ENCODE assay signal across 3 fruit fly cellular contexts in genomic region chr3R:19730953-19731482, dm6.
TF ChIP-seq lines count a peak whose summit lies in the region.

No protein-coding gene starts in this region.

- TF ChIP-seq CTCF in whole organism, embryonic (GFP tag; optimal IDR thresholded peaks at IDR 0.05; lab: Kevin White, UChicago): no peak

TF ChIP-seq in whole organism, embryonic, 481 proteins besides CTCF, POLR2A, EP300 and RAD21:
- TF ChIP-seq pho (GFP tag; optimal IDR thresholded peaks at IDR 0.05; lab: Kevin White, UChicago) (no peak), CG14050 (GFP tag; IDR thresholded peaks at IDR 0.05; lab: Robert Waterston, UW) (no peak), pfk (GFP tag; optimal IDR thresholded peaks at IDR 0.05; lab: Kevin White, UChicago) (no peak), shn (GFP tag; optimal IDR thresholded peaks at IDR 0.05; lab: Kevin White, UChicago) (no peak), CG8478 (optimal IDR thresholded peaks at IDR 0.05; lab: Kevin White, UChicago) (peak; percentile 9), danr (GFP tag; IDR thresholded peaks at IDR 0.05; lab: Robert Waterston, UW) (no peak), slp2 (GFP tag; optimal IDR thresholded peaks at IDR 0.05; lab: Kevin White, UChicago) (no peak), chinmo (GFP tag; IDR thresholded peaks at IDR 0.05; lab: Robert Waterston, UW; ENCODE audit: partially characterized antibody) (0 out of 4 replicates have a peak, but pooled peaks have one; percentile 7), Trl (optimal IDR thresholded peaks at IDR 0.05; lab: Kevin White, UChicago) (peak; percentile 46 to 70), Trl (GFP tag; optimal IDR thresholded peaks at IDR 0.05; lab: Kevin White, UChicago) (no peak), Xrp1 (GFP tag; IDR thresholded peaks at IDR 0.05; lab: Robert Waterston, UW) (no peak), mld (GFP tag; IDR thresholded peaks at IDR 0.05; lab: Robert Waterston, UW; ENCODE audit: partially characterized antibody) (no peak), cg (GFP tag; optimal IDR thresholded peaks at IDR 0.05; lab: Kevin White, UChicago) (peak; percentile 44), zen2 (GFP tag; IDR thresholded peaks at IDR 0.05; lab: Robert Waterston, UW; ENCODE audit: partially characterized antibody) (peak; percentile 4; the same call in 1 of the 3 replicates), Ada2b (GFP tag; IDR thresholded peaks at IDR 0.05; lab: Robert Waterston, UW) (no peak), CG4707 (GFP tag; optimal IDR thresholded peaks at IDR 0.05; lab: Kevin White, UChicago) (no peak), ATbp (GFP tag; optimal IDR thresholded peaks at IDR 0.05; lab: Kevin White, UChicago) (no peak), NfI (GFP tag; optimal IDR thresholded peaks at IDR 0.05; lab: Kevin White, UChicago) (no peak), CkIIα-i1 (GFP tag; IDR thresholded peaks at IDR 0.05; lab: Robert Waterston, UW) (no peak), Adf1 (GFP tag; IDR thresholded peaks at IDR 0.05; lab: Robert Waterston, UW) (peak; percentile 92), sima (GFP tag; optimal IDR thresholded peaks at IDR 0.05; lab: Kevin White, UChicago) (no peak), ewg (GFP tag; optimal IDR thresholded peaks at IDR 0.05; lab: Kevin White, UChicago) (peak; percentile 41), CG7372 (GFP tag; IDR thresholded peaks at IDR 0.05; lab: Robert Waterston, UW) (no peak)

TF ChIP-seq in whole organism, pupa, 21 proteins besides CTCF, POLR2A, EP300 and RAD21:
- TF ChIP-seq fd96Ca (GFP tag; IDR thresholded peaks at IDR 0.05; lab: Robert Waterston, UW): no peak
- TF ChIP-seq D1 (tag; optimal IDR thresholded peaks at IDR 0.05; lab: Kevin White, UChicago): no peak
- TF ChIP-seq Pif1A (GFP tag; optimal IDR thresholded peaks at IDR 0.05; lab: Kevin White, UChicago): no peak
- TF ChIP-seq CG12605 (GFP tag; IDR thresholded peaks at IDR 0.05; lab: Robert Waterston, UW): no peak
- no peak for TF ChIP-seq Pif1B (GFP tag; optimal IDR thresholded peaks at IDR 0.05; lab: Kevin White, UChicago)
- TF ChIP-seq rn (GFP tag; IDR thresholded peaks at IDR 0.05; lab: Robert Waterston, UW): 0 out of 2 replicates have a peak, but pooled peaks have one; percentile 11

TF ChIP-seq in whole organism, wandering third instar larva, 38 proteins besides CTCF, POLR2A, EP300 and RAD21:
- TF ChIP-seq h (GFP tag; optimal IDR thresholded peaks at IDR 0.05; lab: Kevin White, UChicago) (no peak), Dfd (GFP tag; optimal IDR thresholded peaks at IDR 0.05; lab: Kevin White, UChicago) (peak; percentile 90)

Comparison
In these comparisons a context has a peak if more than half of its experiments do, and no peak if none do; other contexts are left out.
1. Of the 10 proteins assayed by ChIP-seq in both whole organism, embryonic and whole organism, wandering third instar larva: peak only in whole organism, embryonic: none; only in whole organism, wandering third instar larva: Dfd; in both: none; in neither: 9.